Worm (Caenorhabditis elegans): Measurements from ENCODE around the gene C06E2.9.

C06E2.9 gene

DNA sequence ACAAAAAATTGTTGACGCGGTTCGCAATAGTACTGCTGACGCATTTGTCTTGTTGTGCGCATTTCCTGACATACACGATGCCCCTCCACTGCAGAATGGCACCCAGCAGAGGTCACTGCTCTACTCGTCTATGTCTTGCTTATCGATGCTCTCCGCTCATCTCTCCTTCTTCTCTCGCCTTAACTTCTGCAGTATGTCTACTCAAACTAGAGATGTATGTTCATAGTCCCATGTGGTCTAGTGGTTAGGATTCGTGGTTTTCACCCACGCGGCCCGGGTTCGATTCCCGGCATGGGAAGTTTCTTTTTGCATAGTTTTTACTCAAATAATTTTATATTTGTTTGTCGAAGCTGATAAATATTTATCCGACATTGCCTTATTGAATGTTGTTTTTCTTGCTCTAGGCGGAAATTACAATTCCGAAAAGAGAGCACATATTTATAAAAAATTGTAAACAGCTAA is 25.1 kb upstream of the C06E2.9 start, which contains the start of gene C28G1.2 (continued):
- TF ChIP-seq pha-4 (GFP tag; IDR thresholded peaks at IDR 0.05) (peak; percentile 97), pha-4 (tag; optimal IDR thresholded peaks at IDR 0.05) (peak; percentile 37), fkh-10 (GFP tag; optimal IDR thresholded peaks at IDR 0.05) (peak; percentile 89), nhr-11 (tag; optimal IDR thresholded peaks at IDR 0.05) (peak; percentile 79), Y75B8A.6 (GFP tag; IDR thresholded peaks at IDR 0.05) (peak; percentile 95; the same call in 1 of the 2 replicates), sdz-12 (GFP tag; optimal IDR thresholded peaks at IDR 0.05) (peak; percentile 80), nhr-111 (GFP tag; optimal IDR thresholded peaks at IDR 0.05) (peak; percentile 90), php-3 (GFP tag; IDR thresholded peaks at IDR 0.05) (peak; percentile 78), ztf-11 (tag; optimal IDR thresholded peaks at IDR 0.05) (no peak), F44E2.7 (GFP tag; IDR thresholded peaks at IDR 0.05) (peak; percentile 98), snpc-1.2 (GFP tag; IDR thresholded peaks at IDR 0.05) (no peak; the same call in none of the 2 replicates), F10B5.3 (tag; optimal IDR thresholded peaks at IDR 0.05) (peak; percentile 86), F49E8.2 (tag; optimal IDR thresholded peaks at IDR 0.05; ENCODE audit: borderline replicate concordance) (peak; percentile 47), ZK337.2 (GFP tag; IDR thresholded peaks at IDR 0.05) (peak; percentile 81), zip-2 (tag; optimal IDR thresholded peaks at IDR 0.05) (peak; percentile 68), hif-1 (tag; optimal IDR thresholded peaks at IDR 0.05) (peak; percentile 38 to 78), jun-1 (tag; optimal IDR thresholded peaks at IDR 0.05) (peak; percentile 57), lin-38 (GFP tag; IDR thresholded peaks at IDR 0.05) (peak; percentile 86), spr-1 (tag; optimal IDR thresholded peaks at IDR 0.05) (peak; percentile 92), lim-7 (GFP tag; IDR thresholded peaks at IDR 0.05) (peak; percentile 99), mxl-3 (GFP tag; optimal IDR thresholded peaks at IDR 0.05) (peak; percentile 87), zag-1 (tag; optimal IDR thresholded peaks at IDR 0.05) (peak; percentile 48), spr-3 (GFP tag; optimal IDR thresholded peaks at IDR 0.05) (peak; percentile 87), ceh-20 (GFP tag; IDR thresholded peaks at IDR 0.05) (peak; percentile 97), daf-12 (tag; optimal IDR thresholded peaks at IDR 0.05) (no peak), mep-1 (tag; optimal IDR thresholded peaks at IDR 0.05) (peak; percentile 97), lin-1 (GFP tag; IDR thresholded peaks at IDR 0.05) (peak; percentile 83), ces-1 (GFP tag; optimal IDR thresholded peaks at IDR 0.05) (peak; percentile 60), dmd-9 (GFP tag; IDR thresholded peaks at IDR 0.05) (peak; percentile 93), Y5F2A.4 (GFP tag; optimal IDR thresholded peaks at IDR 0.05) (peak; percentile 87), zfp-2 (tag; optimal IDR thresholded peaks at IDR 0.05) (peak; percentile 82), unc-130 (GFP tag; optimal IDR thresholded peaks at IDR 0.05) (peak; percentile 67), lin-39 (tag; optimal IDR thresholded peaks at IDR 0.05) (no peak), zfp-3 (GFP tag; conservative IDR thresholded peaks at IDR 0.05) (peak; percentile 88), tra-1 (GFP tag; IDR thresholded peaks at IDR 0.05) (peak; percentile 95), ceh-32 (tag; optimal IDR thresholded peaks at IDR 0.05; ENCODE audit: poor library complexity) (no peak), nhr-48 (tag; optimal IDR thresholded peaks at IDR 0.05) (peak; percentile 82), D1046.2 (GFP tag; IDR thresholded peaks at IDR 0.05) (peak; percentile 89), T26A8.4 (GFP tag; IDR thresholded peaks at IDR 0.05) (peak; percentile 95), madf-9 (GFP tag; conservative IDR thresholded peaks at IDR 0.05) (peak; percentile 94), ceh-62 (tag; optimal IDR thresholded peaks at IDR 0.05) (no peak), saeg-2 (GFP tag; IDR thresholded peaks at IDR 0.05) (peak; percentile 87), mes-2 (tag; optimal IDR thresholded peaks at IDR 0.05; ENCODE audit: poor library complexity, severe bottlenecking) (peak; percentile 89), ctbp-1 (GFP tag; IDR thresholded peaks at IDR 0.05) (peak; percentile 94), rbr-2 (tag; optimal IDR thresholded peaks at IDR 0.05) (peak; percentile 97), nhr-77 (tag; optimal IDR thresholded peaks at IDR 0.05) (peak; percentile 87), zip-11 (GFP tag; IDR thresholded peaks at IDR 0.05) (0 out of 2 replicates have a peak, but pooled peaks have one; percentile 78), duxl-1 (tag; optimal IDR thresholded peaks at IDR 0.05; ENCODE audit: poor library complexity) (peak; percentile 92), nhr-41 (GFP tag; IDR thresholded peaks at IDR 0.05) (peak; percentile 95), dmd-8 (GFP tag; IDR thresholded peaks at IDR 0.05) (peak; percentile 98), lsy-2 (tag; optimal IDR thresholded peaks at IDR 0.05) (peak; percentile 65 to 88)
